Worm (Caenorhabditis elegans) whole organism, L2 larva: Measurements from ENCODE around the gene serp-1.2.

Experiments used
- dmd-4 ChIP-seq: sonication (generic microtip); optimal IDR thresholded peaks from 2 replicates; lab custom pipeline; 2017; ENCODE audit warnings: missing biosample characterization, missing genetic modification characterization
- mab-5 ChIP-seq: fragments of 150-350 bp; optimal IDR thresholded peaks from 2 replicates; lab custom pipeline; 2014; ENCODE audit warnings: missing biosample characterization, missing genetic modification characterization
- ztf-1 ChIP-seq: fragments of 200-800 bp; sonication (Bioruptor generic); conservative IDR thresholded peaks from 2 replicates; pipeline ENCODE4 v1.3.6; 2022; ENCODE audit warnings: missing genetic modification characterization, missing compliant biosample characterization

ce11 chrIV:8236502-8236901 is 11.0 kb downstream of the serp-1.2 start, which contains the start of gene nhr-66:
- TF ChIP-seq dmd-4 (tag; lab: Kevin White, UChicago) = no peak
- no peak for TF ChIP-seq ztf-1 (GFP tag; lab: Robert Waterston, UW)
- TF ChIP-seq mab-5 (tag; lab: Kevin White, UChicago) = no peak
